Worm (Caenorhabditis elegans): ENCODE results near the gene pitr-3.

DNA sequence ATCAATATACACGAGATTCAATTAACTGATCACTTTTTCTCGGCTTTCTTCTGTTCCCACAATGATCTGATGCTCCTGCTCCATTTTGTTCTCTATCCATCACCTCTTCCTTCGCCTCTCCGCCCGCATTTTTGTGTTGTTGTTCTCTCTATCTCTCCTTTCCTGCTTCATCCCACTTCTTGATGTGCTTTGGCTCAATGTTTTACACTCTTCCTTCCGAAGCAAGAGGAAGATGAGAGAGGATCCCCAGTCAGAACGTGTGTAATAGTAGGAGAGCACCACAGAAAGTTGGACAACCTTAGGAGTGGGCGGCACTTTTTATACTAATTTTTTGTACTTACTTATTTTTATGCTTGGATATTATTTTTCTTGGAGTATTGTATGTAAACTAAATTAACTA lies 29.2 kb downstream of the pitr-3 start:
- TF ChIP-seq lsy-2 (tag; optimal IDR thresholded peaks at IDR 0.05) (no peak), ama-1 (optimal IDR thresholded peaks at IDR 0.05) (no peak), fos-1 (tag; optimal IDR thresholded peaks at IDR 0.05) (no peak), unc-62 (GFP tag; optimal IDR thresholded peaks at IDR 0.05) (no peak), nhr-77 (tag; optimal IDR thresholded peaks at IDR 0.05) (no peak), Y55F3AM.14 (GFP tag; optimal IDR thresholded peaks at IDR 0.05) (no peak), R02D3.7 (tag; optimal IDR thresholded peaks at IDR 0.05) (no peak), aly-2 (tag; optimal IDR thresholded peaks at IDR 0.05) (no peak), elt-3 (tag; optimal IDR thresholded peaks at IDR 0.05) (no peak), elt-1 (tag; optimal IDR thresholded peaks at IDR 0.05) (no peak), ceh-82 (tag; optimal IDR thresholded peaks at IDR 0.05) (no peak), crh-2 (tag; optimal IDR thresholded peaks at IDR 0.05) (no peak), egl-27 (tag; optimal IDR thresholded peaks at IDR 0.05) (no peak), ZK546.5 (tag; optimal IDR thresholded peaks at IDR 0.05) (no peak)

Data from whole organism, L2 larva.